Worm (Caenorhabditis elegans) whole organism, L3 larva: Measurements from ENCODE around the gene cht-1.

Experiments
- R02D3.7 ChIP-seq: fragments of 150-350 bp; optimal IDR thresholded peaks from 2 replicates; lab custom pipeline; 2014; ENCODE audit warnings: missing biosample characterization, missing genetic modification characterization
- ZK546.5 ChIP-seq: sonication (generic microtip); optimal IDR thresholded peaks from 2 replicates; lab custom pipeline; 2017; ENCODE audit warnings: missing biosample characterization, missing genetic modification characterization
- aly-2 ChIP-seq: fragments of 150-350 bp; optimal IDR thresholded peaks from 2 replicates; lab custom pipeline; 2014; ENCODE audit warnings: missing biosample characterization, missing genetic modification characterization
- ama-1 ChIP-seq: fragments of 150-350 bp; optimal IDR thresholded peaks from 2 replicates; lab custom pipeline; 2018
- ceh-16 ChIP-seq: sonication (generic microtip); optimal IDR thresholded peaks from 2 replicates; lab custom pipeline; 2017; ENCODE audit warnings: missing biosample characterization, missing genetic modification characterization
- ceh-28 ChIP-seq: fragments of 150-350 bp; optimal IDR thresholded peaks from 2 replicates; lab custom pipeline; 2014; ENCODE audit warnings: missing biosample characterization, missing genetic modification reagents, missing genetic modification characterization
- ceh-82 ChIP-seq: fragments of 150-350 bp; optimal IDR thresholded peaks from 2 replicates; lab custom pipeline; 2014; ENCODE audit warnings: missing biosample characterization, missing genetic modification characterization
- ceh-9 ChIP-seq: sonication (generic microtip); optimal IDR thresholded peaks from 2 replicates; lab custom pipeline; 2018; ENCODE audit warnings: missing biosample characterization, missing genetic modification characterization
- daf-12 ChIP-seq: fragments of 150-350 bp; optimal IDR thresholded peaks from 2 replicates; lab custom pipeline; 2014; ENCODE audit warnings: missing biosample characterization, missing genetic modification reagents, missing genetic modification characterization
- egl-27 ChIP-seq: sonication (generic microtip); optimal IDR thresholded peaks from 4 replicates; lab custom pipeline; 2017; ENCODE audit warnings: missing biosample characterization, missing genetic modification reagents, missing genetic modification characterization
- egl-5 ChIP-seq: fragments of 150-350 bp; optimal IDR thresholded peaks from 2 replicates; lab custom pipeline; 2017; ENCODE audit warnings: missing biosample characterization, missing genetic modification reagents, missing genetic modification characterization, inconsistent platforms
- elt-1 ChIP-seq: fragments of 150-350 bp; optimal IDR thresholded peaks from 2 replicates; lab custom pipeline; 2014; ENCODE audit warnings: missing biosample characterization, missing genetic modification characterization
- elt-2 ChIP-seq: sonication (generic microtip); optimal IDR thresholded peaks from 2 replicates; lab custom pipeline; 2016; ENCODE audit warnings: missing genetic modification reagents, mild to moderate bottlenecking, missing genetic modification characterization, missing compliant biosample characterization
- elt-3 ChIP-seq, 3 experiments: fragments of 150-350 bp in 1 of 3; sonication (generic microtip) in 2 of 3; optimal IDR thresholded peaks; 2 replicates in 2 of 3; 4 replicates in 1 of 3; lab custom pipeline; 2014 to 2017; ENCODE audit warnings: missing biosample characterization in 3 of 3, missing genetic modification characterization in 3 of 3
- eor-1 ChIP-seq, 2 experiments: fragments of 150-350 bp; optimal IDR thresholded peaks; 2 replicates each; lab custom pipeline; 2014 to 2018; ENCODE audit warnings: missing biosample characterization in 2 of 2, missing genetic modification characterization in 2 of 2
- fkh-10 ChIP-seq: sonication (generic microtip); optimal IDR thresholded peaks from 2 replicates; lab custom pipeline; 2017; ENCODE audit warnings: missing biosample characterization, missing genetic modification reagents, missing genetic modification characterization
- fkh-2 ChIP-seq: fragments of 150-350 bp; optimal IDR thresholded peaks from 2 replicates; lab custom pipeline; 2014; ENCODE audit warnings: missing biosample characterization, missing genetic modification reagents, missing genetic modification characterization
- fos-1 ChIP-seq: fragments of 150-350 bp; optimal IDR thresholded peaks from 2 replicates; lab custom pipeline; 2014; ENCODE audit warnings: missing biosample characterization, missing genetic modification characterization
- hmg-11 ChIP-seq: sonication (generic microtip); optimal IDR thresholded peaks from 2 replicates; lab custom pipeline; 2016; ENCODE audit warnings: missing genetic modification characterization, missing compliant biosample characterization
- jun-1 ChIP-seq: fragments of 150-350 bp; optimal IDR thresholded peaks from 2 replicates; lab custom pipeline; 2014; ENCODE audit warnings: missing biosample characterization, missing genetic modification reagents, missing genetic modification characterization
- lin-15B ChIP-seq: fragments of 150-350 bp; optimal IDR thresholded peaks from 2 replicates; lab custom pipeline; 2014; ENCODE audit warnings: missing biosample characterization, missing genetic modification characterization
- lin-39 ChIP-seq: fragments of 150-350 bp; optimal IDR thresholded peaks from 2 replicates; lab custom pipeline; 2018; ENCODE audit warnings: missing biosample characterization, missing genetic modification reagents, missing genetic modification characterization
- lsy-12 ChIP-seq: sonication (generic microtip); optimal IDR thresholded peaks from 2 replicates; lab custom pipeline; 2016; ENCODE audit warnings: mild to moderate bottlenecking, missing genetic modification characterization, missing compliant biosample characterization
- mdl-1 ChIP-seq: fragments of 150-350 bp; optimal IDR thresholded peaks from 2 replicates; lab custom pipeline; 2014; ENCODE audit warnings: missing biosample characterization, missing genetic modification characterization
- mml-1 ChIP-seq: fragments of 150-350 bp; sonication (generic microtip); optimal IDR thresholded peaks from 3 replicates; lab custom pipeline; 2014; ENCODE audit warnings: missing biosample characterization, missing genetic modification characterization
- nfya-1 ChIP-seq: sonication (generic microtip); optimal IDR thresholded peaks from 2 replicates; lab custom pipeline; 2017; ENCODE audit warnings: missing genetic modification characterization, mild to moderate bottlenecking, missing compliant biosample characterization, antibody characterized with exemption, moderate library complexity; ENCODE audit not compliant: insufficient read depth
- nhr-11 ChIP-seq: fragments of 150-350 bp; optimal IDR thresholded peaks from 2 replicates; lab custom pipeline; 2014; ENCODE audit warnings: missing biosample characterization, missing genetic modification characterization
- nhr-12 ChIP-seq: fragments of 150-350 bp; optimal IDR thresholded peaks from 2 replicates; lab custom pipeline; 2014; ENCODE audit warnings: missing biosample characterization, missing genetic modification characterization
- nhr-23 ChIP-seq: fragments of 150-350 bp; optimal IDR thresholded peaks from 2 replicates; lab custom pipeline; 2014; ENCODE audit warnings: missing biosample characterization, missing genetic modification reagents, missing genetic modification characterization
- nhr-237 ChIP-seq: fragments of 150-350 bp; optimal IDR thresholded peaks from 2 replicates; lab custom pipeline; 2014; ENCODE audit warnings: missing biosample characterization, missing genetic modification characterization
- nhr-25 ChIP-seq: sonication (generic microtip); optimal IDR thresholded peaks from 2 replicates; lab custom pipeline; 2017; ENCODE audit warnings: missing biosample characterization, missing genetic modification characterization
- nhr-28 ChIP-seq: fragments of 150-350 bp; optimal IDR thresholded peaks from 2 replicates; lab custom pipeline; 2014; ENCODE audit warnings: missing biosample characterization, missing genetic modification characterization
- nhr-43 ChIP-seq: sonication (generic microtip); optimal IDR thresholded peaks from 2 replicates; lab custom pipeline; 2016; ENCODE audit warnings: mild to moderate bottlenecking, missing genetic modification characterization, missing compliant biosample characterization; ENCODE audit not compliant: poor library complexity, severe bottlenecking
- nhr-67 ChIP-seq: fragments of 150-350 bp; optimal IDR thresholded peaks from 2 replicates; lab custom pipeline; 2014; ENCODE audit warnings: missing biosample characterization, missing genetic modification characterization
- nhr-76 ChIP-seq: fragments of 150-350 bp; sonication (generic microtip); optimal IDR thresholded peaks from 5 replicates; lab custom pipeline; 2014; ENCODE audit warnings: missing biosample characterization, missing genetic modification characterization
- nhr-77 ChIP-seq: fragments of 150-350 bp; optimal IDR thresholded peaks from 2 replicates; lab custom pipeline; 2014; ENCODE audit warnings: missing biosample characterization, missing genetic modification characterization
- pha-4 ChIP-seq: fragments of 150-350 bp; optimal IDR thresholded peaks from 2 replicates; lab custom pipeline; 2014; ENCODE audit warnings: missing biosample characterization, missing genetic modification reagents, missing genetic modification characterization
- pqm-1 ChIP-seq: fragments of 150-350 bp; optimal IDR thresholded peaks from 2 replicates; lab custom pipeline; 2017; ENCODE audit warnings: missing biosample characterization, missing genetic modification characterization, inconsistent platforms
- sea-2 ChIP-seq: fragments of 150-350 bp; sonication (generic microtip); optimal IDR thresholded peaks from 4 replicates; lab custom pipeline; 2014; ENCODE audit warnings: missing biosample characterization, missing genetic modification reagents, missing genetic modification characterization
- skn-1 ChIP-seq: fragments of 150-350 bp; optimal IDR thresholded peaks from 2 replicates; lab custom pipeline; 2014; ENCODE audit warnings: missing biosample characterization, missing genetic modification characterization
- snpc-4 ChIP-seq: fragments of 150-350 bp; optimal IDR thresholded peaks from 2 replicates; lab custom pipeline; 2014; ENCODE audit warnings: missing biosample characterization, missing genetic modification characterization
- tbx-2 ChIP-seq: sonication (generic microtip); optimal IDR thresholded peaks from 2 replicates; lab custom pipeline; 2016; ENCODE audit warnings: mild to moderate bottlenecking, missing genetic modification characterization, missing compliant biosample characterization
- unc-39 ChIP-seq: sonication (generic microtip); optimal IDR thresholded peaks from 4 replicates; lab custom pipeline; 2017; ENCODE audit warnings: missing biosample characterization, missing genetic modification characterization
- unc-62 ChIP-seq: fragments of 150-350 bp; sonication (generic microtip); optimal IDR thresholded peaks from 4 replicates; lab custom pipeline; 2014; ENCODE audit warnings: missing biosample characterization, missing genetic modification reagents, missing genetic modification characterization
- zag-1 ChIP-seq: fragments of 150-350 bp; optimal IDR thresholded peaks from 2 replicates; lab custom pipeline; 2014; ENCODE audit warnings: missing biosample characterization, missing genetic modification characterization
- ztf-11 ChIP-seq: fragments of 150-350 bp; optimal IDR thresholded peaks from 2 replicates; lab custom pipeline; 2014; ENCODE audit warnings: missing biosample characterization, missing genetic modification characterization
- ztf-4 ChIP-seq: fragments of 150-350 bp; optimal IDR thresholded peaks from 2 replicates; lab custom pipeline; 2014; ENCODE audit warnings: missing biosample characterization, missing genetic modification characterization

cht-1 gene

DNA sequence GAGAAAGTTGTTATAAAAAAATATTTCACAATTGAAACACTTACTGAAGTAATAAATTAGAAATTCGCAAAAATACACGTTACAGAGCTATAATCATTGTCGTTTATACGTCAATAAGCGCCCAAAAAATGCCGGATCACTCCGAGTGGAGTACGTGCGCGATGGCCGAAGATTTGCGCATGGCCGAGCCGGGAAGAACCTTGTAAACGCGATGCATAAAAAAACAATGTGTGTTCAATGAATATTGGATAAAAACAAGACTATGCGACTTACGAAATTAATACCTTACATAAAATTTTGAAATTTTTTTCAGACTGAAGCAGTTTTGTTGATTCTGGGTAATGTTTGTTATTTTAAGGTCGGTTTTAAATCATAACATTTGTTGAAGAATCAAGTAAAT lies 20.7 kb downstream of the cht-1 start, which contains the start of gene sorf-1:
sorf-1 (minus strand) TSS at position 135 of the 400 bp plus-strand sequence.
- TF ChIP-seq unc-39 (tag; lab: Kevin White, UChicago) (no peak), lsy-12 (tag; lab: Kevin White, UChicago) (no peak), nhr-23 (peak; percentile 11), mdl-1 (tag; lab: Kevin White, UChicago) (no peak), elt-1 (no peak), snpc-4 (tag; lab: Kevin White, UChicago) (no peak), ztf-4 (tag; lab: Kevin White, UChicago) (no peak), mml-1 (no peak), nhr-28 (tag; lab: Kevin White, UChicago) (no peak), fkh-10 (GFP tag; lab: Kevin White, UChicago) (no peak), ceh-16 (tag; lab: Kevin White, UChicago) (no peak), ama-1 (lab: Kevin White, UChicago) (no peak), nhr-11 (tag; lab: Kevin White, UChicago) (no peak), sea-2 (GFP tag; lab: Kevin White, UChicago) (no peak), skn-1 (no peak), nhr-12 (tag; lab: Kevin White, UChicago) (no peak), lin-39 (tag; lab: Kevin White, UChicago) (peak; percentile 23), egl-5 (tag; lab: Kevin White, UChicago) (no peak), ceh-9 (no peak), jun-1 (tag; lab: Kevin White, UChicago) (no peak), daf-12 (no peak), hmg-11 (tag; lab: Kevin White, UChicago) (peak; percentile 59), nhr-77 (no peak), R02D3.7 (no peak), nhr-76 (no peak), nhr-43 (tag; lab: Kevin White, UChicago) (peak; percentile 18), nhr-237 (tag; lab: Kevin White, UChicago) (no peak), eor-1 (tag; optimal IDR thresholded peaks at IDR 0.05; lab: Kevin White, UChicago) (no peak), nhr-67 (tag; lab: Kevin White, UChicago) (no peak), aly-2 (tag; lab: Kevin White, UChicago) (no peak), lin-15B (tag; lab: Kevin White, UChicago) (peak; percentile 1), ZK546.5 (tag; lab: Kevin White, UChicago) (no peak), pqm-1 (tag; lab: Kevin White, UChicago) (no peak), fkh-2 (no peak), elt-2 (peak; percentile 9), fos-1 (no peak), tbx-2 (tag; lab: Kevin White, UChicago) (no peak), ceh-82 (tag; lab: Kevin White, UChicago) (no peak), nhr-25 (tag; lab: Kevin White, UChicago) (peak; percentile 11), pha-4 (tag; lab: Kevin White, UChicago) (peak; percentile 19), zag-1 (tag; lab: Kevin White, UChicago) (no peak), elt-3 (tag; optimal IDR thresholded peaks at IDR 0.05; lab: Kevin White, UChicago) (no peak), unc-62 (no peak), nfya-1 (tag; lab: Kevin White, UChicago) (peak; percentile 22), ceh-28 (no peak), egl-27 (tag; lab: Kevin White, UChicago) (no peak), ztf-11 (tag; lab: Kevin White, UChicago) (no peak)

DNA sequence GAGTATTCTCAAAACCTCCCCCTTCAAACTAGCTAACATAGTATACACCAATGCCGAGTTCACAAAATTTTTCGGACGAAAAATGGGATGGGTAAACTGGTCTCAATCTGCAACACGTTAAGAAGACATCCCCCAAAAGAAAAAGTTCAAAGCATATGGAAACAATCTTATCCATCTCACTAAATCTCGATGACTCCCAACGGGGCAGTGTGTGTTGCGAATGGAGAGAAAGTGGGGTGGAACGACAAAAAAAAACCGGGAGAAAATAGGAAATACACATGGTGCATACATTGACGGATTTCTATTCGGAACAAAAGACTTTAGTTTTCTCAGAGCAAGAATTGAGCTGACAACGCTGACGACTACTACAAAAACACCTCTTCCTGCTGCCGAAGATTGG lies 24.5 kb downstream of the cht-1 start:
- no peak for TF ChIP-seq nhr-25 (tag; lab: Kevin White, UChicago)
- no peak for TF ChIP-seq nhr-11 (tag; lab: Kevin White, UChicago)
- no peak for TF ChIP-seq snpc-4 (tag; lab: Kevin White, UChicago)
- TF ChIP-seq elt-1: no peak
- no peak for TF ChIP-seq jun-1 (tag; lab: Kevin White, UChicago)
- no peak for TF ChIP-seq aly-2 (tag; lab: Kevin White, UChicago)
- no peak for TF ChIP-seq hmg-11 (tag; lab: Kevin White, UChicago)
- no peak for TF ChIP-seq skn-1
- no peak for TF ChIP-seq unc-62
- no peak for TF ChIP-seq R02D3.7
- TF ChIP-seq sea-2 (GFP tag; lab: Kevin White, UChicago): no peak
- TF ChIP-seq ztf-11 (tag; lab: Kevin White, UChicago): no peak
- no peak for TF ChIP-seq mml-1
- no peak for TF ChIP-seq zag-1 (tag; lab: Kevin White, UChicago)
